Worm (Caenorhabditis elegans): ENCODE results near the gene Y9C2UA.1.

ce11 chrII:9111471-9112016 lies 27.9 kb upstream of the Y9C2UA.1 start:
- TF ChIP-seq skn-1 (tag; optimal IDR thresholded peaks at IDR 0.05) (no peak), elt-1 (tag; optimal IDR thresholded peaks at IDR 0.05) (no peak), nhr-11 (tag; optimal IDR thresholded peaks at IDR 0.05) (no peak), nhr-237 (tag; optimal IDR thresholded peaks at IDR 0.05) (no peak), aly-2 (tag; optimal IDR thresholded peaks at IDR 0.05) (no peak)

Data from whole organism, L2 larva.